Fruit fly (Drosophila melanogaster): ENCODE results near the gene tin.
A peak's percentile ranks its signal among the peaks of the same experiment; 100 is the strongest.

Gene tin

DNA sequence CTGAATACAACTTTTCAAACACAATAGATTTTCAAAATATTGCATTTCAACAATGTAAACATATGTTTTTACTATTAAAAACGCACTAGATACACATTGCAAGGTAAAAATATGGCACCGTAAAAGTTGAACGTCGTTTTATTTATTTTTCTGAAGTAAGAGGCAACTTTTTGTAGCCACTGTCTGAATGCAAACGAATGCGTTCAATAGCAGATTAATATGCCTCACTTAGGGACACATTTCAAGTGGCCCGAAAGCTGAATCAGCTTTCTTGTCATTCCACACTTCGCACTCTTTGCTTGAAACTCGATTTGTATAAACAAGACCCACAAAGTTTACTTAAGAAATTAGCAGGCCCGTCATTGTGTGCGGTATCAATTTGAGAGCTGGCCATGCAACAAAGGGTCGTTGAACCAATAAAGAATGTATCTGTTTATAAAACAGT, 28.9 kb upstream of the tin start (continued):
- TF ChIP-seq bigmax (GFP tag; optimal IDR thresholded peaks at IDR 0.05) (no peak), CTCF (GFP tag; optimal IDR thresholded peaks at IDR 0.05) (peak; percentile 26), ERR (GFP tag; optimal IDR thresholded peaks at IDR 0.05) (no peak), CG6689 (GFP tag; IDR thresholded peaks at IDR 0.05) (no peak), dmrt99B (tag; optimal IDR thresholded peaks at IDR 0.05) (no peak), z (GFP tag; IDR thresholded peaks at IDR 0.05) (no peak), CG6254 (GFP tag; optimal IDR thresholded peaks at IDR 0.05) (peak; percentile 42), Hand (GFP tag; optimal IDR thresholded peaks at IDR 0.05) (no peak), CG16863 (GFP tag; optimal IDR thresholded peaks at IDR 0.05) (no peak), CG7786 (GFP tag; optimal IDR thresholded peaks at IDR 0.05) (no peak), CG11560 (tag; IDR thresholded peaks at IDR 0.05) (no peak), ATbp (GFP tag; optimal IDR thresholded peaks at IDR 0.05) (peak; percentile 88), Opbp (GFP tag; IDR thresholded peaks at IDR 0.05; ENCODE audit: partially characterized antibody) (no peak), inv (GFP tag; IDR thresholded peaks at IDR 0.05; ENCODE audit: partially characterized antibody) (no peak), org-1 (GFP tag; optimal IDR thresholded peaks at IDR 0.05) (no peak), CG2678 (tag; optimal IDR thresholded peaks at IDR 0.05) (no peak), cad (GFP tag; optimal IDR thresholded peaks at IDR 0.05) (no peak), sqz (GFP tag; optimal IDR thresholded peaks at IDR 0.05) (peak; percentile 25), Elba2 (GFP tag; optimal IDR thresholded peaks at IDR 0.05) (no peak), NC2α (GFP tag; optimal IDR thresholded peaks at IDR 0.05) (no peak), Hr39 (optimal IDR thresholded peaks at IDR 0.05) (no peak), gsb-n (tag; optimal IDR thresholded peaks at IDR 0.05) (no peak), cg (GFP tag; optimal IDR thresholded peaks at IDR 0.05) (no peak), luna (GFP tag; optimal IDR thresholded peaks at IDR 0.05) (no peak), en (GFP tag; optimal IDR thresholded peaks at IDR 0.05) (no peak), sima (GFP tag; optimal IDR thresholded peaks at IDR 0.05) (no peak), kah (GFP tag; optimal IDR thresholded peaks at IDR 0.05) (peak; percentile 35), trh (GFP tag; optimal IDR thresholded peaks at IDR 0.05) (no peak), Poxn (GFP tag; IDR thresholded peaks at IDR 0.05) (no peak), odd (GFP tag; optimal IDR thresholded peaks at IDR 0.05) (peak; percentile 61), CG6272 (GFP tag; IDR thresholded peaks at IDR 0.05) (no peak), HmgD (GFP tag; optimal IDR thresholded peaks at IDR 0.05) (no peak), gem (tag; optimal IDR thresholded peaks at IDR 0.05) (peak; percentile 39), Tbp (GFP tag; optimal IDR thresholded peaks at IDR 0.05) (no peak), slbo (GFP tag; IDR thresholded peaks at IDR 0.05) (no peak), Lim3 (GFP tag; IDR thresholded peaks at IDR 0.05) (no peak), fd64A (GFP tag; optimal IDR thresholded peaks at IDR 0.05) (peak; percentile 89), dmrt11E (tag; optimal IDR thresholded peaks at IDR 0.05) (no peak), bowl (GFP tag; IDR thresholded peaks at IDR 0.05) (no peak), kni (GFP tag; optimal IDR thresholded peaks at IDR 0.05) (peak; percentile 77), CG32532 (GFP tag; IDR thresholded peaks at IDR 0.05) (no peak), CG5180 (GFP tag; optimal IDR thresholded peaks at IDR 0.05) (peak; percentile 49), prd (optimal IDR thresholded peaks at IDR 0.05) (no peak), prd (GFP tag; IDR thresholded peaks at IDR 0.05) (no peak), sug (tag; optimal IDR thresholded peaks at IDR 0.05) (no peak), CG7556 (GFP tag; optimal IDR thresholded peaks at IDR 0.05) (peak; percentile 11), CG2875 (GFP tag; optimal IDR thresholded peaks at IDR 0.05) (peak; percentile 17), cato (GFP tag; optimal IDR thresholded peaks at IDR 0.05; ENCODE audit: borderline replicate concordance) (no peak), Bteb2 (GFP tag; optimal IDR thresholded peaks at IDR 0.05) (no peak), zen (tag; optimal IDR thresholded peaks at IDR 0.05) (no peak), nmo (GFP tag; optimal IDR thresholded peaks at IDR 0.05) (no peak), CG16815 (GFP tag; optimal IDR thresholded peaks at IDR 0.05) (no peak), bsh (GFP tag; optimal IDR thresholded peaks at IDR 0.05) (peak in 1 of 2 experiments; percentile 49)

All from whole organism, embryonic.